Fruit fly (Drosophila melanogaster) whole organism, larva: ENCODE data around the gene CG33966.
"Not testable (repeated sequence)": the region's sequence is repeated elsewhere in the genome, so short reads cannot be mapped to it uniquely, and the experiment has no call there.

Experiments
- noc ChIP-seq: fragments of 200-800 bp; sonication (Bioruptor generic); optimal IDR thresholded peaks from 3 replicates; lab custom pipeline; 2019; ENCODE audit warnings: missing biosample characterization, mild to moderate bottlenecking, missing genetic modification characterization, moderate library complexity

Gene CG33966

dm6 chr3L:1212113-1212512 lies 21.8 kb upstream of the CG33966 start:
- no peak for TF ChIP-seq noc

dm6 chr3L:1212571-1212970 lies 21.4 kb upstream of the CG33966 start, which contains the start of gene LysE:
LysE (plus strand) TSS chr3L:1212827.
- TF ChIP-seq noc = no peak

DNA sequence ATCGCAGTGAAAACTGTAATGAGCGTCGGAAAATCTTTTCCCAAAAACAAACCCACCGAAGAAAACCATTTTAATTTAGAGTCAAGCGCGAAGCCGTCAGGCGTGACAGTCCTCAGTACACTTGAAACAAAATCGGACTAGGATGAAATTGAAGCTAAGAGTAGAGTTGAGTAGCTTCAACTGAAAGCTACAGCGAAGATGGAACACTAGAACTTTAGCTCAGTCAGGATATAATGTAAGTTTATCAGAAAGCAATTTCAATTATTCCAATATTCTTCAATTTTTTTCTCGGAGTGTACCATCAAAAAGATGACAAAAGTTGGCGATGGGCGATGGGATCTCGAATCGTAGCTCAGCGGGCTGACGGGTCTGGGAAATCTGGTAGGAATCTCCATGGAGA lies 17.5 kb upstream of the CG33966 start:
- no peak for TF ChIP-seq noc

dm6 chr3L:1218596-1218995 lies 15.3 kb upstream of the CG33966 start, which contains the start of gene LysP:
LysP (minus strand) TSS chr3L:1218696.
- no peak for TF ChIP-seq noc

DNA sequence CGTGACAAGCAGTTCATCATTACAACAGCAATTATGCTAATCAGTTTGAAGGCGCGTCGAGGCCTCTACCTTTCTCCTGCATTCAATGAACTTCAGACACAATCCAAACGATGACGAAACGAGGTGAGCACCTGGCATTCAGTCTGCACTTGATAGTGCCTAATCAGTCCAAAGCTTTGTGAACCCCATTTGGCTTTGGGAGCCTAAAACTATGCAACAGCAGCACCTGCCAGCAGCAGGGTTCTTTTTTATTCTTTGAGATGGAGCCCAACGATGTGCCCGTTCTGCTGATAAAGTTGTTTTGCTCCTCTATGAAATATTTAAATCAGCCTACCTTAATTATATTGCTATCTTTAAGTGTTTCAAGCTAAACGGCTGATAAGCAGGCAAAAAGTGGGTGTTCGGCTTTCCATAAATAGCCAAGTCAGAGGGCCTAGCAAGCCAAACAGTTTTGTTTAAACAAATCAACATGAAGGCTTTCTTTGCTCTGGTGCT lies 6.6 kb upstream of the CG33966 start, which contains the start of gene LysS:
Gene LysS (plus strand): TSS at position 445 of the 495 bp plus-strand sequence.
- no peak for TF ChIP-seq noc

DNA sequence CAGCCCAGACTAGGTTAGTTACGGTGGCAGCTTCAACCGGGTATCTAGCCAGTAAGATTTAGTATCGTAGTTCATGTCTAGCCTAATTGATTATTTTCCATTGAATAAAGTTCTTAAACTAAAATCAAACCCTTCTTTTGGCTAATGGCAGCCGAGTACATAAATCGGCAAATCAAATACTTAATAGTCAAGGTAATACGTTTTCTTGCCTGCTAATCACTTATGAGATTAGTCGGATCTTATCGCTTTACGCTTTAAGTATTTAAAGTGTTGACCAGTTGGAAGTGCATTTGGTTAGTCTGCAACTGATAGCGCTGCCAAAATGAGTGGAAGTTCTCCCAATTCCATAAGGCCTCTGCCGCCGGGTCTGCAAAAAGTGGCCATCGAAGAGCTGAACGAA lies 1.3 kb upstream of the CG33966 start, which contains the start of gene CG33965:
Gene CG33965 (plus strand): TSS at position 301 of the 400 bp plus-strand sequence.
- TF ChIP-seq noc = no peak

- no peak for TF ChIP-seq noc
Observed at dm6 chr3L:1235426-1235825, 1.5 kb downstream of the CG33966 start, which contains the start of gene galene. galene (plus strand) TSS chr3L:1235726.

- TF ChIP-seq noc = no peak
Observed at dm6 chr3L:1238219-1238618, 4.3 kb downstream of the CG33966 start, which contains the start of gene CG9192. CG9192 (minus strand) TSS chr3L:1238319.

DNA sequence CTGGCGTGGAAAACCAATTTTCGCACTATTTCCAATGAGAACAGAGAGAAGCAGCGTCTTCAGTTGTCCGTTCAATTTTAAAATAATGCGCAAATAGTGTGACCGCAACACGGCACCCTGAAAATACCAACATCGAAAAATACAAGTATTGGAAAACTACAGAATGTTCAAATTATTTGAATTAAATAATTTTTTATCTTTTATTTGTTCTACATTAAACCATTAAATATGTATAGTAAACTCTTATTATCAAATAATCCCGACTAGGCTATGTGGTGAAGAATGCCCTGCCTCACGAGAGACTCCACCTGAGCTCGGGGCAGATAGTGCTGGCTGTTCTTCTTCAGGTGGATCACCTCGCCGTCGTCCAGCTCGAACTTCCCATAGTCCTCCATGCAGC lies 11.9 kb downstream of the CG33966 start, which contains the start of gene Klp61F:
Gene Klp61F (minus strand): TSS at position 101 of the 400 bp plus-strand sequence.
- TF ChIP-seq noc = not testable (repeated sequence)

DNA sequence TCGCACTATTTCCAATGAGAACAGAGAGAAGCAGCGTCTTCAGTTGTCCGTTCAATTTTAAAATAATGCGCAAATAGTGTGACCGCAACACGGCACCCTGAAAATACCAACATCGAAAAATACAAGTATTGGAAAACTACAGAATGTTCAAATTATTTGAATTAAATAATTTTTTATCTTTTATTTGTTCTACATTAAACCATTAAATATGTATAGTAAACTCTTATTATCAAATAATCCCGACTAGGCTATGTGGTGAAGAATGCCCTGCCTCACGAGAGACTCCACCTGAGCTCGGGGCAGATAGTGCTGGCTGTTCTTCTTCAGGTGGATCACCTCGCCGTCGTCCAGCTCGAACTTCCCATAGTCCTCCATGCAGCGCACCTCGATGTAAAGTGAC lies 12.9 kb downstream of the CG33966 start, which contains the start of gene CG32318:
Gene CG32318 (minus strand): TSS at position 101 of the 400 bp plus-strand sequence.
- not testable (repeated sequence) for TF ChIP-seq noc

DNA sequence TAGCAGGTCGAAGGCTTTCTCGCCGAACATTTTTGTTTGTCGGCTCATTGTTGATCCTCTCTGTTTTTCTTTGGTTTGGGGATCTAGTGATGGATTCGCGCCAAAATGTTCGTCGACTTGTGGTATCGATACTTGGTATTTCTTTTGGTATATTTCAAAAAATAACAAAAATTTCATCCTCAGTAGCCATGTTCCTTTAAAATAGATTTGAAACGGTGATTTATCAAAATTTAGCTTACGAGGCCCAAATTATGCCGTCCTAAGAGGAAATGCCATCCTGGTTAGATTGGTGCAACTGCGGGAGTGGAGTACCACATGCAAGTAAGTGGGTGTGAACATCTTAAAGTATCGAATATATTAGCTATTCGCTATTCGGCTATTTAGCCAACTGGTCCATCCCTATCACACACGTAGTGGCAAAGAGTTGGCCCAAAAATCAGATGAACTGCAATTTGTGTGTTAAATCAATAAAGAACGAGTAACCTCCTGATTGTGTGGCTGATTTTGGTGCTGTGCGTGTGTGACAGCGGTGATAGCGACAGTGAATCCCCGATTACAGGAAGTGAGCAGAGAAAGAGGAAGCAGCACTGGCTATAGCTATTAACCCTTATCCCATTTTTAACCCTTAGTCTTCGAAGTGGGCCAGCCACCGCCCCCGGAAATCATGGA lies 13.8 kb downstream of the CG33966 start, which contains the start of the genes Psf1 and Sac1:
Gene Psf1 (minus strand): TSS at position 51 of the 669 bp plus-strand sequence.
Gene Sac1 (plus strand): TSS at position 191 of the 669 bp plus-strand sequence.
- no peak for TF ChIP-seq noc

DNA sequence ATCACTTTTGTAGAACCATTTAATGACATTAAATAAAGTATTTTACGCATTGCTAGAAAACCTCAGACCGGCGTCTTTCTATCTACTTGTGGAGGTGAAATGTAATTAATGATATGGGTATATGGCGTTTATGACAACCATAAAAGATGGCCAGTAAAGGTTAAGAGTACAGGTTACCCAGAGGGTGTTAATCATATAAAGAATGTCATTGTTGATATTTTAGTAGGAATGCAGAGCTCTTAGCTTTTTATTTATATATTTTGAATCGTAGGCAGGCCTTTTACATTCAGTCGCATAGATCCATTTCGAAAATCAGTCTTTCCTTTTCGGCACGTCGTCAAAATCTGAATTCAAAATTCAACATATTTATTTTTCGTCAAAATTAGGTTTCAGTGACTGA lies 16.5 kb downstream of the CG33966 start, which contains the start of gene Bfc:
Gene Bfc (plus strand): TSS at position 301 of the 400 bp plus-strand sequence.
- TF ChIP-seq noc = no peak

dm6 chr3L:1251712-1252111 lies 17.8 kb downstream of the CG33966 start, which contains the start of the genes CG9130 and CG9133:
CG9130 (plus strand) TSS chr3L:1252012.
CG9133 (plus strand) TSS chr3L:1252012.
- TF ChIP-seq noc = no peak

- no peak for TF ChIP-seq noc
Observed at dm6 chr3L:1256061-1256780, 22.3 kb downstream of the CG33966 start, which contains the start of gene tfc. tfc (plus strand) TSS chr3L:1256449.

DNA sequence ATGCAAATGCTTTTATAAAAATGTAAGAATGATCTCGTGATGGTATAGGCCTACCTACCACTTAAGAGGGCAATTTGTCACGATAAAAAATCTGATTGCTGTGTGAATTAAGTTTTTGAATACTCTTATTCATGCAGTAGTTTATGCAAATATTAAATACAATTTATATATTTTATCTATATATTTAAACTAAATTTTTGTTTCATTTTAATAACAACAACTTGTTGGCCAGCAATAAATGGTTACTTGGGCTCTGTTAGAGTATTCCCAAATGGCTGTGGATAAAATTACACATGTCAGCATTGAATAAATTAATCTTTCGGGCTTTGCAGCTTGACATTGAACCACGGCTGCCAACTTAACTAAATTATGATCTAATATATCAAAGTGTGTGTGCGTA lies 24.6 kb downstream of the CG33966 start:
- no peak for TF ChIP-seq noc

DNA sequence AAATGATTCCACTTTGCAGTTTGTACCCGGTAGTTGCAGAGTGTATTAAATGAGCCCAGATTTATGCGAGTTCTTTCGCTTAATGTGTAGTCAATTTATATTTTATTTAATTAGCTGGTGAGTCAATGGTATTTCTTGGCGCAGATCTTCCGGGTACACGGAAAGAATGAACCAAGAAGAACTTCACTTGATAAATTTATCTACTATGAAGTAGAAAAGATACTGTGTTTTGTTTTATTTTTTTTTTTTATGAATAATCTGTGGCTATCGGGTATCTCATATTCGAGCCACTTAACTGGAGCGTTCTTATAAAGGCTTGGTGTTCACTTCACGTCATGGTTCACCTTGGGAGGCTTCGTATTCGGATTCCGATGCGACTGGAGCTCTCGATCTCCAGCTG lies 31.1 kb downstream of the CG33966 start:
- TF ChIP-seq noc = no peak
